Fruit fly (Drosophila melanogaster): Measurements from ENCODE around the gene fz2.

fz2 gene

dm6 chr3L:19228857-19229398 is 6.2 kb downstream of the fz2 start (continued):
- TF ChIP-seq CG14014 (GFP tag; IDR thresholded peaks at IDR 0.05): no peak
- TF ChIP-seq CG15011 (GFP tag; optimal IDR thresholded peaks at IDR 0.05): no peak
- TF ChIP-seq CG12155 (GFP tag; optimal IDR thresholded peaks at IDR 0.05): no peak
- peak; percentile 5 for TF ChIP-seq trem (tag; optimal IDR thresholded peaks at IDR 0.05)
- no peak for TF ChIP-seq wor (GFP tag; IDR thresholded peaks at IDR 0.05)
- no peak for TF ChIP-seq fd102C (GFP tag; optimal IDR thresholded peaks at IDR 0.05)
- TF ChIP-seq CG4328 (GFP tag; optimal IDR thresholded peaks at IDR 0.05): no peak
- TF ChIP-seq Atf6 (GFP tag; IDR thresholded peaks at IDR 0.05): no peak
- no peak for TF ChIP-seq CG3847 (GFP tag; IDR thresholded peaks at IDR 0.05)
- no peak for TF ChIP-seq Mrtf (GFP tag; IDR thresholded peaks at IDR 0.05)
- TF ChIP-seq esg (GFP tag; conservative IDR thresholded peaks at IDR 0.05): no peak
- TF ChIP-seq Doc3 (GFP tag; IDR thresholded peaks at IDR 0.05; ENCODE audit: partially characterized antibody): no peak
- TF ChIP-seq GATAe (GFP tag; conservative IDR thresholded peaks at IDR 0.05): no peak
- TF ChIP-seq HmgD (GFP tag; optimal IDR thresholded peaks at IDR 0.05): no peak
- TF ChIP-seq CG14710 (tag; optimal IDR thresholded peaks at IDR 0.05): peak; percentile 94
- TF ChIP-seq vvl (GFP tag; IDR thresholded peaks at IDR 0.05): no peak
- no peak for TF ChIP-seq Hr39 (optimal IDR thresholded peaks at IDR 0.05)
- TF ChIP-seq CG9215 (GFP tag; IDR thresholded peaks at IDR 0.05): no peak
- TF ChIP-seq Ptx1 (GFP tag; IDR thresholded peaks at IDR 0.05): 0 out of 2 replicates have a peak, but pooled peaks have one; percentile 6
- no peak for TF ChIP-seq CG11247 (GFP tag; IDR thresholded peaks at IDR 0.05)
- peak; percentile 51 for TF ChIP-seq gem (tag; optimal IDR thresholded peaks at IDR 0.05)
- TF ChIP-seq seq (GFP tag; IDR thresholded peaks at IDR 0.05): no peak
- TF ChIP-seq row (GFP tag; IDR thresholded peaks at IDR 0.05): 0 out of 3 replicates have a peak, but pooled peaks have one; percentile 24
- TF ChIP-seq her (GFP tag; optimal IDR thresholded peaks at IDR 0.05): no peak
- TF ChIP-seq CG31441 (GFP tag; IDR thresholded peaks at IDR 0.05): 0 out of 2 replicates have a peak, but pooled peaks have one; percentile 31
- peak in 1 of 2 experiments; percentile 14 for TF ChIP-seq eve (GFP tag; optimal IDR thresholded peaks at IDR 0.05)
- TF ChIP-seq CG11504 (tag; optimal IDR thresholded peaks at IDR 0.05): peak; percentile 18
- no peak for TF ChIP-seq CG33557 (GFP tag; optimal IDR thresholded peaks at IDR 0.05)
- TF ChIP-seq en (GFP tag; optimal IDR thresholded peaks at IDR 0.05): no peak
- no peak for TF ChIP-seq btn (GFP tag; optimal IDR thresholded peaks at IDR 0.05)
- peak; percentile 23 for TF ChIP-seq CG8388 (GFP tag; optimal IDR thresholded peaks at IDR 0.05)
- TF ChIP-seq insv (GFP tag; optimal IDR thresholded peaks at IDR 0.05): no peak
- TF ChIP-seq CG14667 (GFP tag; IDR thresholded peaks at IDR 0.05): no peak
- no peak for TF ChIP-seq ems (GFP tag; optimal IDR thresholded peaks at IDR 0.05)
- TF ChIP-seq CG10654 (GFP tag; optimal IDR thresholded peaks at IDR 0.05): no peak
- peak; percentile 15 for TF ChIP-seq CG8359 (GFP tag; optimal IDR thresholded peaks at IDR 0.05; ENCODE audit: borderline replicate concordance)
- peak; percentile 53; the same call in 2 of the 3 replicates for TF ChIP-seq CG17361 (GFP tag; IDR thresholded peaks at IDR 0.05)
- no peak for TF ChIP-seq Neu2 (GFP tag; optimal IDR thresholded peaks at IDR 0.05; ENCODE audit: borderline replicate concordance)
- peak; percentile 13 for TF ChIP-seq fd96Cb (tag; optimal IDR thresholded peaks at IDR 0.05)
- TF ChIP-seq CG18262 (tag; optimal IDR thresholded peaks at IDR 0.05): peak; percentile 48
- TF ChIP-seq Trl (optimal IDR thresholded peaks at IDR 0.05): no peak
- TF ChIP-seq Trl (GFP tag; optimal IDR thresholded peaks at IDR 0.05): no peak
- peak; percentile 26 for TF ChIP-seq CG10979 (tag; optimal IDR thresholded peaks at IDR 0.05)
- TF ChIP-seq D19A (tag; optimal IDR thresholded peaks at IDR 0.05): no peak
- TF ChIP-seq z (GFP tag; IDR thresholded peaks at IDR 0.05): no peak
- TF ChIP-seq CG4424 (GFP tag; optimal IDR thresholded peaks at IDR 0.05): no peak
- TF ChIP-seq Dref (GFP tag; IDR thresholded peaks at IDR 0.05): no peak
- no peak for TF ChIP-seq jumu (GFP tag; optimal IDR thresholded peaks at IDR 0.05)
- TF ChIP-seq CG4404 (GFP tag; IDR thresholded peaks at IDR 0.05): no peak
- TF ChIP-seq CoRest (tag; optimal IDR thresholded peaks at IDR 0.05): peak; percentile 5
- TF ChIP-seq CG7987 (GFP tag; optimal IDR thresholded peaks at IDR 0.05): no peak
- peak; percentile 9 for TF ChIP-seq CG7839 (tag; optimal IDR thresholded peaks at IDR 0.05)
